Worm (Caenorhabditis elegans) whole organism, L1 larva: Measurements from ENCODE around the gene acr-2.
A peak's percentile ranks its signal among the peaks of the same experiment; 100 is the strongest.

ENCODE experiments used
- C04F5.9 ChIP-seq: sonication (generic microtip); optimal IDR thresholded peaks from 2 replicates; lab custom pipeline; 2016; ENCODE audit warnings: missing genetic modification characterization, missing compliant biosample characterization
- C16A3.4 ChIP-seq: fragments of 150-350 bp; optimal IDR thresholded peaks from 2 replicates; lab custom pipeline; 2014; ENCODE audit warnings: missing biosample characterization, missing genetic modification characterization
- C34B4.2 ChIP-seq: sonication (generic microtip); optimal IDR thresholded peaks from 2 replicates; lab custom pipeline; 2017; ENCODE audit warnings: mild to moderate bottlenecking, missing genetic modification characterization, missing compliant biosample characterization
- Y116A8C.19 ChIP-seq: sonication (generic microtip); optimal IDR thresholded peaks from 2 replicates; lab custom pipeline; 2016; ENCODE audit warnings: missing compliant biosample characterization, missing genetic modification characterization, borderline replicate concordance
- blmp-1 ChIP-seq: fragments of 150-350 bp; optimal IDR thresholded peaks from 2 replicates; lab custom pipeline; 2014; ENCODE audit warnings: missing biosample characterization, missing genetic modification characterization
- ceh-63 ChIP-seq: fragments of 200-800 bp; sonication (Bioruptor generic); optimal IDR thresholded peaks from 2 replicates; lab custom pipeline; 2018; ENCODE audit warnings: mild to moderate bottlenecking, missing genetic modification characterization, missing compliant biosample characterization
- ceh-82 ChIP-seq, 3 experiments: fragments of 150-350 bp in 1 of 3; sonication (generic microtip) in 2 of 3; optimal IDR thresholded peaks; 2 replicates each; lab custom pipeline; 2014 to 2017; ENCODE audit warnings: missing biosample characterization in 3 of 3, missing genetic modification characterization in 3 of 3
- ceh-90 ChIP-seq: sonication (generic microtip); optimal IDR thresholded peaks from 2 replicates; lab custom pipeline; 2016; ENCODE audit warnings: missing genetic modification characterization, missing compliant biosample characterization
- dsc-1 ChIP-seq: sonication (generic microtip); optimal IDR thresholded peaks from 2 replicates; lab custom pipeline; 2016; ENCODE audit warnings: mild to moderate bottlenecking, missing genetic modification characterization, missing compliant biosample characterization
- efl-1 ChIP-seq, 4 experiments: fragments of 150-350 bp; optimal IDR thresholded peaks in 3 of 4; peaks in 1 of 4; 1 replicate in 1 of 4; 2 replicates in 3 of 4; lab custom pipeline; 2014; ENCODE audit warnings: missing biosample characterization in 2 of 4, missing genetic modification characterization in 2 of 4, missing genetic modification reagents in 2 of 4
- efl-3 ChIP-seq: fragments of 200-800 bp; sonication (Bioruptor generic); optimal IDR thresholded peaks from 2 replicates; lab custom pipeline; 2018; ENCODE audit warnings: mild to moderate bottlenecking, missing genetic modification characterization, missing compliant biosample characterization
- egl-13 ChIP-seq: sonication (generic microtip); optimal IDR thresholded peaks from 2 replicates; lab custom pipeline; 2016; ENCODE audit warnings: missing genotype, missing genetic modification reagents, missing genetic modification characterization, missing compliant biosample characterization
- egl-27 ChIP-seq, 2 experiments: fragments of 150-350 bp in 1 of 2; sonication (generic microtip); optimal IDR thresholded peaks; 3 replicates each; lab custom pipeline; 2017 to 2018; ENCODE audit warnings: missing biosample characterization in 2 of 2, missing genetic modification characterization in 2 of 2, missing genetic modification reagents in 2 of 2
- elt-2 ChIP-seq: sonication (generic microtip); optimal IDR thresholded peaks from 2 replicates; lab custom pipeline; 2016; ENCODE audit warnings: missing genetic modification characterization, mild to moderate bottlenecking, inconsistent platforms, missing compliant biosample characterization, missing genetic modification reagents
- ets-5 ChIP-seq: fragments of 200-800 bp; sonication (Bioruptor generic); IDR thresholded peaks from 2 replicates; pipeline ENCODE4 v1.3.6; 2022; ENCODE audit warnings: missing genetic modification characterization, missing compliant biosample characterization
- fkh-10 ChIP-seq: sonication (generic microtip); optimal IDR thresholded peaks from 2 replicates; lab custom pipeline; 2017; ENCODE audit warnings: missing biosample characterization, missing genetic modification reagents, missing genetic modification characterization
- hlh-4 ChIP-seq: sonication (generic microtip); optimal IDR thresholded peaks from 2 replicates; lab custom pipeline; 2016; ENCODE audit warnings: mild to moderate bottlenecking, missing genetic modification characterization, missing compliant biosample characterization
- isw-1 ChIP-seq: fragments of 200-800 bp; sonication (Bioruptor generic); IDR thresholded peaks from 2 replicates; pipeline ENCODE4 v1.3.6; 2022; ENCODE audit warnings: missing genetic modification characterization, missing compliant biosample characterization
- jun-1 ChIP-seq: fragments of 150-350 bp; optimal IDR thresholded peaks from 2 replicates; lab custom pipeline; 2014; ENCODE audit warnings: missing biosample characterization, missing genetic modification reagents, missing genetic modification characterization
- lin-13 ChIP-seq: fragments of 150-350 bp; optimal IDR thresholded peaks from 2 replicates; lab custom pipeline; 2014; ENCODE audit warnings: missing biosample characterization, missing genetic modification reagents, missing genetic modification characterization
- lin-14 ChIP-seq: fragments of 200-800 bp; sonication (Bioruptor generic); optimal IDR thresholded peaks from 2 replicates; lab custom pipeline; 2018; ENCODE audit warnings: mild to moderate bottlenecking, missing genetic modification characterization, moderate library complexity, missing compliant biosample characterization
- lin-15B ChIP-seq: fragments of 150-350 bp; sonication (generic microtip); optimal IDR thresholded peaks from 3 replicates; lab custom pipeline; 2014; ENCODE audit warnings: missing biosample characterization, missing genetic modification characterization
- lin-35 ChIP-seq, 2 experiments: fragments of 150-350 bp; optimal IDR thresholded peaks; 2 replicates each; lab custom pipeline; 2014; ENCODE audit warnings: missing biosample characterization in 2 of 2, missing genetic modification characterization in 2 of 2, missing genetic modification reagents in 2 of 2
- lir-3 ChIP-seq: sonication (generic microtip); optimal IDR thresholded peaks from 2 replicates; lab custom pipeline; 2016; ENCODE audit warnings: mild to moderate bottlenecking, missing genetic modification characterization, moderate library complexity, missing compliant biosample characterization; ENCODE audit not compliant: poor library complexity
- mab-9 ChIP-seq: fragments of 200-800 bp; sonication (Bioruptor generic); IDR thresholded peaks from 2 replicates; pipeline ENCODE4 v1.3.6; 2022; ENCODE audit warnings: missing genetic modification reagents, missing genetic modification characterization, missing compliant biosample characterization
- mef-2 ChIP-seq: fragments of 150-350 bp; optimal IDR thresholded peaks from 2 replicates; lab custom pipeline; 2014; ENCODE audit warnings: missing biosample characterization, missing genetic modification characterization
- mep-1 ChIP-seq: fragments of 150-350 bp; optimal IDR thresholded peaks from 2 replicates; lab custom pipeline; 2014; ENCODE audit warnings: missing biosample characterization, missing genetic modification characterization
- nhr-19 ChIP-seq: fragments of 200-800 bp; sonication (Bioruptor generic); conservative IDR thresholded peaks from 2 replicates; pipeline ENCODE4 v1.3.6; 2022; ENCODE audit warnings: missing genetic modification characterization, missing compliant biosample characterization
- nhr-237 ChIP-seq: fragments of 150-350 bp; optimal IDR thresholded peaks from 2 replicates; lab custom pipeline; 2014; ENCODE audit warnings: missing biosample characterization, missing genetic modification characterization
- nhr-28 ChIP-seq: fragments of 150-350 bp; optimal IDR thresholded peaks from 2 replicates; lab custom pipeline; 2014; ENCODE audit warnings: missing biosample characterization, missing genetic modification characterization
- nhr-47 ChIP-seq: sonication (generic microtip); optimal IDR thresholded peaks from 2 replicates; lab custom pipeline; 2016; ENCODE audit warnings: mild to moderate bottlenecking, missing genetic modification characterization, moderate library complexity, missing compliant biosample characterization
- nhr-90 ChIP-seq: sonication (generic microtip); optimal IDR thresholded peaks from 2 replicates; lab custom pipeline; 2016; ENCODE audit warnings: mild to moderate bottlenecking, missing genetic modification characterization, missing compliant biosample characterization; ENCODE audit not compliant: poor library complexity
- pqm-1 ChIP-seq: sonication (generic microtip); optimal IDR thresholded peaks from 3 replicates; lab custom pipeline; 2017; ENCODE audit warnings: missing biosample characterization, missing genetic modification characterization
- skn-1 ChIP-seq: fragments of 150-350 bp; optimal IDR thresholded peaks from 2 replicates; lab custom pipeline; 2014; ENCODE audit warnings: missing biosample characterization, missing genetic modification characterization
- snpc-4 ChIP-seq: fragments of 150-350 bp; optimal IDR thresholded peaks from 2 replicates; lab custom pipeline; 2014; ENCODE audit warnings: missing biosample characterization, missing genetic modification characterization
- swsn-7 ChIP-seq: sonication (generic microtip); optimal IDR thresholded peaks from 2 replicates; lab custom pipeline; 2016; ENCODE audit warnings: missing genetic modification characterization, missing compliant biosample characterization
- tbx-2 ChIP-seq: sonication (generic microtip); optimal IDR thresholded peaks from 2 replicates; lab custom pipeline; 2016; ENCODE audit warnings: missing genetic modification characterization, missing compliant biosample characterization
- unc-130 ChIP-seq: fragments of 150-350 bp; optimal IDR thresholded peaks from 2 replicates; lab custom pipeline; 2017; ENCODE audit warnings: missing biosample characterization, missing genetic modification characterization, inconsistent platforms
- unc-62 ChIP-seq: fragments of 150-350 bp; optimal IDR thresholded peaks from 2 replicates; lab custom pipeline; 2014; ENCODE audit warnings: missing biosample characterization, missing genetic modification reagents, missing genetic modification characterization
- vab-15 ChIP-seq: sonication (generic microtip); optimal IDR thresholded peaks from 2 replicates; lab custom pipeline; 2017; ENCODE audit warnings: missing genotype, mild to moderate bottlenecking, missing genetic modification characterization, missing compliant biosample characterization
- zag-1 ChIP-seq: fragments of 150-350 bp; optimal IDR thresholded peaks from 2 replicates; lab custom pipeline; 2014; ENCODE audit warnings: missing biosample characterization, missing genetic modification characterization

Gene acr-2

ce11 chrX:6682683-6683082, 19.7 kb upstream of the acr-2 start, which contains the start of gene F38B6.8:
Gene F38B6.8 (minus strand): TSS chrX:6682783.
- TF ChIP-seq elt-2 (no peak), swsn-7 (tag; lab: Kevin White, UChicago) (no peak), ets-5 (GFP tag; lab: Robert Waterston, UW) (no peak), zag-1 (tag; lab: Kevin White, UChicago) (no peak), unc-62 (GFP tag; lab: Kevin White, UChicago) (no peak), lin-13 (no peak), nhr-19 (GFP tag; lab: Robert Waterston, UW) (no peak), ceh-90 (tag; lab: Kevin White, UChicago) (no peak), egl-13 (tag; lab: Kevin White, UChicago) (no peak), Y116A8C.19 (tag; lab: Kevin White, UChicago) (no peak), isw-1 (GFP tag; lab: Robert Waterston, UW) (no peak), C16A3.4 (tag; lab: Kevin White, UChicago) (no peak), skn-1 (tag; lab: Kevin White, UChicago) (no peak), lin-35 (GFP tag; optimal IDR thresholded peaks at IDR 0.05; lab: Kevin White, UChicago) (no peak), snpc-4 (no peak), C04F5.9 (tag; lab: Kevin White, UChicago) (no peak)

DNA sequence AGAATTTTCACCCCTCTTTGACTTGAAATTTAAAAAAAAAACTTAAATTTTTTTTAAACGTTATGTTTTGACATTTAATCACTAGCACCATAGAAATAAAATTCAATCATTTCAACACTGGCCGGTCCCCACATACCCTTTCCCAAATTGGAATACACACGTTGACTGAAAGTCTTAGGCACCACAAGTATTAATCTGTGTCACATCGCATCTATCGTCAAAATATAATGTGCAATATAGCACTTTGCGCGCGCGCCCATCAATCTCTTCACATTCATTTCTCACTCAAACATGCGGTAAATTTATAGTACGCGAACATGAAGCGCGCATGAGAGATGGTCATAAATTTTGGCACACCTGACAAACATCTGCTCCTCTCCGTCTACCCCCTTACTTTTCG, 15.0 kb upstream of the acr-2 start:
- TF ChIP-seq efl-1 (optimal IDR thresholded peaks at IDR 0.05; lab: Kevin White, UChicago), result no peak
- TF ChIP-seq efl-1 (GFP tag; optimal IDR thresholded peaks at IDR 0.05 in 1 of 2; lab: Kevin White, UChicago), result no peak
- peak; percentile 29 for TF ChIP-seq tbx-2 (tag; lab: Kevin White, UChicago)
- no peak for TF ChIP-seq hlh-4 (tag; lab: Kevin White, UChicago)
- peak; percentile 36 for TF ChIP-seq egl-13 (tag; lab: Kevin White, UChicago)
- peak; percentile 1 for TF ChIP-seq vab-15 (tag; lab: Kevin White, UChicago)
- no peak for TF ChIP-seq C16A3.4 (tag; lab: Kevin White, UChicago)

DNA sequence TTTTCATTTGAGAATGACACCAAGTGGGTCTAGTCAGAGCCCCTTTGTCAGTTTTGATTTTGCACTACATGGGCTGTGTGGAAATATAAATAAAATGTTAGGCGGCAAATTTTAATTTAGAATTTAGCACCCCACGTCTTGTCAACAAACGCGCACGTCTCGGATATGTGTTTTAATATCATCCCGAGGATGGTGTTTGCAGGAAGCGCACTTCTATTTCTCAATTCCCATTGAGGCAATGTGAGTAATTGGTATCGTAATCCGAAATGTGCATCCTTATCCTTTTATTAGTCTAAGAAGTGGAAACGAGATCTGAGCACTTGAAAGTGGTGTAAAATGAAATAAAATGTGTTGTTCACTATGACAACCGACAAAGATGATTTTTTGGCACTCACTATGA, 14.6 kb upstream of the acr-2 start:
- no peak for TF ChIP-seq jun-1
- peak; percentile 50 for TF ChIP-seq dsc-1 (tag; lab: Kevin White, UChicago)
- peak; percentile 85 for TF ChIP-seq ceh-63
- TF ChIP-seq vab-15 (tag; lab: Kevin White, UChicago), result no peak

- TF ChIP-seq vab-15 (tag; lab: Kevin White, UChicago) (no peak), dsc-1 (tag; lab: Kevin White, UChicago) (peak; percentile 66)
Observed at ce11 chrX:6688953-6689562, 13.3 kb upstream of the acr-2 start.

DNA sequence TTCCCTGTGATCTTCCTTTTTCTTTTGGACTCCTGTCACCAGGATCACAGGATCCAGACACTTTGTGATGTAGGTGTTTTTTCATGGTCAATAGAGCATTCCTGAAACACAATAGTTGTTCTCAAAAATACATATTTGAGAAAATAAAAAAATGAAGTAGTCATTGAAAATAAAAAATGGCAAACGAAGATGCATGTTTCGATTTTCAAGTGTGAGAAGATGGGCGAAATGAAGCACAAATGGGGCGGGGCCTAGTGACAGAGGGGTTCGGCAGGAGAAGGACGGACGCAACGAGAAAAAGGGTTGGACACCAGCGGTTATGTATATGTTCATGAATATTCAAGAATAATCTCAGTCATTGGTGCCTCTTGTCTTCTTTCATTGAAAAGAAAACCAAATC, 12.4 kb upstream of the acr-2 start, which contains the start of gene F38B6.6:
F38B6.6 (minus strand) TSS at position 101 of the 400 bp plus-strand sequence.
- TF ChIP-seq C34B4.2 (tag; lab: Kevin White, UChicago) (no peak), nhr-90 (no peak), nhr-19 (GFP tag; lab: Robert Waterston, UW) (no peak), ets-5 (GFP tag; lab: Robert Waterston, UW) (no peak), fkh-10 (GFP tag; lab: Kevin White, UChicago) (peak; percentile 40), efl-3 (no peak), nhr-237 (tag; lab: Kevin White, UChicago) (no peak), nhr-47 (tag; lab: Kevin White, UChicago) (no peak)

- TF ChIP-seq lin-15B (tag; lab: Kevin White, UChicago), result no peak
- TF ChIP-seq mep-1 (tag; lab: Kevin White, UChicago), result no peak
- TF ChIP-seq nhr-90, result no peak
- no peak for TF ChIP-seq lir-3 (tag; lab: Kevin White, UChicago)
- no peak for TF ChIP-seq blmp-1 (tag; lab: Kevin White, UChicago)
- TF ChIP-seq ceh-82 (tag; optimal IDR thresholded peaks at IDR 0.05; lab: Kevin White, UChicago), result no peak
- TF ChIP-seq unc-130, result no peak
- TF ChIP-seq ceh-63, result no peak
- no peak for TF ChIP-seq unc-62 (GFP tag; lab: Kevin White, UChicago)
- TF ChIP-seq mef-2, result no peak
- TF ChIP-seq egl-27 (tag; optimal IDR thresholded peaks at IDR 0.05; lab: Kevin White, UChicago), result no peak
- TF ChIP-seq C34B4.2 (tag; lab: Kevin White, UChicago), result no peak
- no peak for TF ChIP-seq nhr-28
- no peak for TF ChIP-seq mab-9 (GFP tag; lab: Robert Waterston, UW)
- TF ChIP-seq lin-14, result no peak
- TF ChIP-seq pqm-1, result no peak
- TF ChIP-seq C16A3.4 (tag; lab: Kevin White, UChicago), result no peak
Observed at ce11 chrX:6691653-6692052, 10.7 kb upstream of the acr-2 start.
